Worm (Caenorhabditis elegans) whole organism, L4/young adult: ENCODE results near the gene pitr-2.

Experiments used
- W03F9.2 ChIP-seq: fragments of 150-350 bp; optimal IDR thresholded peaks from 2 replicates; lab custom pipeline; 2014; ENCODE audit warnings: missing biosample characterization, missing genetic modification characterization
- dao-5 ChIP-seq: sonication (generic microtip); optimal IDR thresholded peaks from 2 replicates; lab custom pipeline; 2016; ENCODE audit warnings: missing genotype, missing genetic modification characterization, moderate library complexity, missing compliant biosample characterization
- him-1 ChIP-seq: sonication (generic microtip); optimal IDR thresholded peaks from 2 replicates; lab custom pipeline; 2016; ENCODE audit warnings: missing genotype, missing genetic modification reagents, missing genetic modification characterization, missing compliant biosample characterization

ce11 chrV:9097213-9097612 is 40.3 kb downstream of the pitr-2 start:
- TF ChIP-seq dao-5 (no peak), W03F9.2 (no peak), him-1 (tag; lab: Kevin White, UChicago) (no peak)
